Fruit fly (Drosophila melanogaster) S2 (cell line): ENCODE measurements around the gene CG11857.

Experiments
- CG8478 ChIP-seq: fragments of >200 bp; optimal IDR thresholded peaks from 2 replicates; lab custom pipeline; 2018
- CTCF ChIP-seq, 2 experiments: fragments of >200 bp; optimal IDR thresholded peaks; 2 replicates each; lab custom pipeline; 2018

dm6 chr3R:25247379-25247869, 11.3 kb upstream of the CG11857 start, which contains the start of the genes RpS27 and Nup37:
- TF ChIP-seq CG8478 (lab: Kevin White, UChicago) (no peak), CTCF (optimal IDR thresholded peaks at IDR 0.05; lab: Kevin White, UChicago) (peak in 1 of 2 experiments; percentile 31)
